Worm (Caenorhabditis elegans): ENCODE data around the gene F57G12.2.

- TF ChIP-seq dao-5 (tag; optimal IDR thresholded peaks at IDR 0.05): no peak
- TF ChIP-seq him-1 (tag; optimal IDR thresholded peaks at IDR 0.05): no peak
Measured at ce11 chrX:12167632-12168377, 8.0 kb upstream of the F57G12.2 start.

Data from whole organism, L4/young adult.